Fruit fly (Drosophila melanogaster): ENCODE data around the gene msl-2.
A peak's percentile ranks its signal among the peaks of the same experiment; 100 is the strongest.

msl-2 gene

dm6 chr2L:3436347-3436746 is 29.6 kb downstream of the msl-2 start (continued):
- TF ChIP-seq MTF-1 (GFP tag; optimal IDR thresholded peaks at IDR 0.05; ENCODE audit: borderline replicate concordance) (no peak), CG7357 (GFP tag; IDR thresholded peaks at IDR 0.05) (no peak), mld (GFP tag; IDR thresholded peaks at IDR 0.05; ENCODE audit: partially characterized antibody) (no peak), Ada2b (GFP tag; IDR thresholded peaks at IDR 0.05) (no peak), pan (optimal IDR thresholded peaks at IDR 0.05) (no peak), pan (GFP tag; optimal IDR thresholded peaks at IDR 0.05 in 1 of 2, IDR thresholded peaks at IDR 0.05 in 1 of 2) (peak in 1 of 2 experiments; percentile 59), GATAe (GFP tag; conservative IDR thresholded peaks at IDR 0.05) (no peak), CG17359 (tag; optimal IDR thresholded peaks at IDR 0.05) (peak; percentile 19), stc (GFP tag; IDR thresholded peaks at IDR 0.05) (0 out of 2 replicates have a peak, but pooled peaks have one; percentile 39), z (GFP tag; IDR thresholded peaks at IDR 0.05) (no peak), nom (GFP tag; optimal IDR thresholded peaks at IDR 0.05) (no peak), sna (GFP tag; IDR thresholded peaks at IDR 0.05; ENCODE audit: partially characterized antibody) (no peak), CG12744 (GFP tag; optimal IDR thresholded peaks at IDR 0.05) (no peak), kay (GFP tag; optimal IDR thresholded peaks at IDR 0.05) (no peak), CG6654 (GFP tag; optimal IDR thresholded peaks at IDR 0.05) (no peak), chinmo (GFP tag; IDR thresholded peaks at IDR 0.05; ENCODE audit: partially characterized antibody) (no peak), cad (GFP tag; optimal IDR thresholded peaks at IDR 0.05) (no peak), Fer2 (tag; optimal IDR thresholded peaks at IDR 0.05) (no peak)

dm6 chr2L:3435086-3435485 is 30.8 kb downstream of the msl-2 start:
- TF ChIP-seq Med (GFP tag) (peak; percentile 82), YL-1 (GFP tag; optimal IDR thresholded peaks at IDR 0.05) (no peak), hth (optimal IDR thresholded peaks at IDR 0.05) (no peak), ind (GFP tag; optimal IDR thresholded peaks at IDR 0.05) (peak; percentile 55), gce (GFP tag; IDR thresholded peaks at IDR 0.05) (peak; percentile 54; the same call in 1 of the 3 replicates), sd (tag; optimal IDR thresholded peaks at IDR 0.05) (no peak), Hr3 (GFP tag; optimal IDR thresholded peaks at IDR 0.05) (peak; percentile 33), run (tag; optimal IDR thresholded peaks at IDR 0.05) (no peak), Sox100B (GFP tag; optimal IDR thresholded peaks at IDR 0.05) (peak; percentile 7), Pdp1 (GFP tag; optimal IDR thresholded peaks at IDR 0.05) (peak in 1 of 2 experiments; percentile 33), CG2875 (GFP tag; optimal IDR thresholded peaks at IDR 0.05) (peak; percentile 20), CG6689 (GFP tag; IDR thresholded peaks at IDR 0.05) (peak; percentile 70), Ssrp (tag; optimal IDR thresholded peaks at IDR 0.05) (no peak), phol (tag; optimal IDR thresholded peaks at IDR 0.05) (peak; percentile 63), CG17385 (GFP tag; optimal IDR thresholded peaks at IDR 0.05) (peak; percentile 10), crp (GFP tag; optimal IDR thresholded peaks at IDR 0.05) (no peak), CG2678 (tag; optimal IDR thresholded peaks at IDR 0.05) (peak; percentile 54), gem (tag; optimal IDR thresholded peaks at IDR 0.05) (peak; percentile 64), CG17612 (GFP tag; IDR thresholded peaks at IDR 0.05) (no peak), CG7357 (GFP tag; IDR thresholded peaks at IDR 0.05) (peak; percentile 35; the same call in 1 of the 3 replicates), cato (GFP tag; optimal IDR thresholded peaks at IDR 0.05; ENCODE audit: borderline replicate concordance) (no peak), Myb (GFP tag; optimal IDR thresholded peaks at IDR 0.05) (no peak), sisA (GFP tag; IDR thresholded peaks at IDR 0.05) (peak; percentile 82), Rx (GFP tag; IDR thresholded peaks at IDR 0.05) (peak; percentile 54), CG14667 (GFP tag; IDR thresholded peaks at IDR 0.05) (peak; percentile 55), Dek (tag; optimal IDR thresholded peaks at IDR 0.05) (no peak), Opbp (GFP tag; IDR thresholded peaks at IDR 0.05; ENCODE audit: partially characterized antibody) (no peak), CG9876 (GFP tag; optimal IDR thresholded peaks at IDR 0.05) (peak; percentile 12), dysf (GFP tag; IDR thresholded peaks at IDR 0.05) (peak; percentile 59; the same call in 2 of the 3 replicates), Drgx (GFP tag; IDR thresholded peaks at IDR 0.05) (peak; percentile 47; the same call in 1 of the 2 replicates), nerfin-2 (GFP tag; IDR thresholded peaks at IDR 0.05; ENCODE audit: partially characterized antibody) (no peak), Aef1 (GFP tag; IDR thresholded peaks at IDR 0.05) (peak; percentile 28; the same call in 1 of the 3 replicates), az2 (GFP tag; optimal IDR thresholded peaks at IDR 0.05) (peak; percentile 37)
